Worm (Caenorhabditis elegans): ENCODE measurements around the gene T28D6.5.

DNA sequence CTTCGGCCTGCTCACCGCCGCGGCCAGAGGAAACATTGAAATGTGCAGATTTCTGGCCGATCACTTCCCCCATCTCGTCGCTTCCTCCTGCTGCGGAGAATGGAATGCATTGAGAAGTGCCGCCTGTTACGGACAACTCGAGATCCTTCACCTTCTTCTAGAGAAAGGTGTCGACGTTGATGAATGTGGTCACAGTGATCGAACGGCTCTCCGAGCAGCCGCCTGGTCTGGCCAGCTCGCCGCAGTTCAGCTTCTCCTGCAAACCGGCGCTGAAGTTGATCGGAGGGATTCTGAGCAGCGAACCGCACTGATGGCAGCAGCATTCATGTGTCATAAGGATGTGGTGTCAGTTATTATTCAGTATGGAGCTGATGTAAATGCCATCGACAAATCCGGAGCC, 29.4 kb downstream of the T28D6.5 start:
- no peak for TF ChIP-seq lin-13 (tag; optimal IDR thresholded peaks at IDR 0.05)
- no peak for TF ChIP-seq mep-1 (tag; optimal IDR thresholded peaks at IDR 0.05)
